Fruit fly (Drosophila melanogaster): ENCODE measurements around the gene CG33333.

- TF ChIP-seq wor (GFP tag; IDR thresholded peaks at IDR 0.05) (no peak), Myb (GFP tag; optimal IDR thresholded peaks at IDR 0.05) (no peak), Hr3 (GFP tag; optimal IDR thresholded peaks at IDR 0.05) (no peak), Chrac-16 (GFP tag; optimal IDR thresholded peaks at IDR 0.05) (no peak), CG17361 (GFP tag; IDR thresholded peaks at IDR 0.05) (no peak), Blimp-1 (GFP tag; optimal IDR thresholded peaks at IDR 0.05) (no peak), CG1233 (GFP tag; optimal IDR thresholded peaks at IDR 0.05) (no peak), ftz-f1 (GFP tag; optimal IDR thresholded peaks at IDR 0.05) (no peak), CG13624 (GFP tag; optimal IDR thresholded peaks at IDR 0.05) (no peak), CG11696 (GFP tag; IDR thresholded peaks at IDR 0.05) (no peak), dimm (GFP tag; IDR thresholded peaks at IDR 0.05) (no peak), CG14014 (GFP tag; IDR thresholded peaks at IDR 0.05) (no peak), Side (GFP tag; optimal IDR thresholded peaks at IDR 0.05) (no peak), sna (GFP tag; IDR thresholded peaks at IDR 0.05; ENCODE audit: partially characterized antibody) (no peak)
Observed at dm6 chr3R:17430481-17430880, 13.2 kb downstream of the CG33333 start.

Data from whole organism, embryonic.